Fruit fly (Drosophila melanogaster): Measurements from ENCODE around the gene CG31688.

CG31688 gene

DNA sequence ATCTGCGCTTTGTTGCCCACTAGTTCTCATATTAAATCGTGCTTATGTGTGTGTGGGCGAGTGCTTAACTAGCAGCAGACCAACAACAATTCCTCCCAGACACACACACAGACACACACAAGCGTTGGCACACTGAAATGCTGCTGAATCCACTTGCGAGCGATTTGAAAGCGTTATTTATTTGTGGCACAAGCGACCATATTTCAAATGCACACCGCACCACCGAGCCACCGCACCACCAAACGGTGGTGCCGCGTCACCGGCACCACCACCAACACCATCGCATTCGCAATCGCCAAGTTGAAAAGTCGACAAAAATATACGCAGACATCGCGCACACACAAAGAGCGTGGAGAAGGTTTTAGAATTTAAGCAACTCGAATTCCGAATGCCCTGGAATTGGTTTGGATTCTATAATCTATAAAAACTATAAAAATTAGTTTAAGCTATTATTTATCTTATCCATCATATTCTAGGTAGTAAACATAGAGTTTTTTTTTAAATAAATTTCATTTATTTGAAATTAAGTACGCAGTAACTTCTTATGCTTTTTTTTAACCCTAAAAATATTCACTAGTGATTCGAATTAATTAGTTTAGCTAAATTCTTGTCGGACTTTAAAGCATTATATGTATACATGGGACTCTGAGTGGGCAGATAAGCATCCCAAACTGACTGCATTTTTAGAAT is 52.7 kb downstream of the CG31688 start (continued):
- TF ChIP-seq CG17829 (tag; optimal IDR thresholded peaks at IDR 0.05) (peak; percentile 19), lola (GFP tag; optimal IDR thresholded peaks at IDR 0.05) (peak in 1 of 3 experiments; percentile 36), CG5245 (GFP tag; optimal IDR thresholded peaks at IDR 0.05) (no peak), D19B (GFP tag; optimal IDR thresholded peaks at IDR 0.05) (peak; percentile 64), CoRest (tag; optimal IDR thresholded peaks at IDR 0.05) (peak; percentile 47), CG30403 (GFP tag; optimal IDR thresholded peaks at IDR 0.05) (peak; percentile 21), row (GFP tag; IDR thresholded peaks at IDR 0.05) (peak; percentile 52), Ssrp (tag; optimal IDR thresholded peaks at IDR 0.05) (peak; percentile 24), az2 (GFP tag; optimal IDR thresholded peaks at IDR 0.05) (peak; percentile 6), gcm (GFP tag; optimal IDR thresholded peaks at IDR 0.05) (peak; percentile 9), CG4820 (GFP tag; optimal IDR thresholded peaks at IDR 0.05) (peak; percentile 25), grau (tag; optimal IDR thresholded peaks at IDR 0.05) (peak; percentile 24), CG10267 (tag; optimal IDR thresholded peaks at IDR 0.05) (peak; percentile 24), PHDP (tag; optimal IDR thresholded peaks at IDR 0.05) (peak; percentile 39), gro (GFP tag; optimal IDR thresholded peaks at IDR 0.05) (no peak), unpg (GFP tag; optimal IDR thresholded peaks at IDR 0.05) (peak; percentile 31), vvl (GFP tag; IDR thresholded peaks at IDR 0.05) (no peak), CG11456 (GFP tag; IDR thresholded peaks at IDR 0.05) (0 out of 3 replicates have a peak, but pooled peaks have one; percentile 16), CG7556 (GFP tag; optimal IDR thresholded peaks at IDR 0.05) (peak; percentile 21), hbn (GFP tag; IDR thresholded peaks at IDR 0.05; ENCODE audit: partially characterized antibody) (no peak), TFAM (GFP tag; optimal IDR thresholded peaks at IDR 0.05) (no peak), Hr3 (GFP tag; optimal IDR thresholded peaks at IDR 0.05) (peak; percentile 12), ham (GFP tag; IDR thresholded peaks at IDR 0.05) (no peak), lmd (GFP tag; IDR thresholded peaks at IDR 0.05) (0 out of 2 replicates have a peak, but pooled peaks have one; percentile 11), CG12659 (GFP tag; optimal IDR thresholded peaks at IDR 0.05) (peak; percentile 14), CG1602 (GFP tag; optimal IDR thresholded peaks at IDR 0.05) (peak; percentile 7), ATbp (GFP tag; optimal IDR thresholded peaks at IDR 0.05) (peak; percentile 23), sens (GFP tag) (peak; percentile 85), crol (GFP tag; IDR thresholded peaks at IDR 0.05) (peak; percentile 76), sd (tag; optimal IDR thresholded peaks at IDR 0.05) (peak; percentile 29), nau (GFP tag; optimal IDR thresholded peaks at IDR 0.05) (peak; percentile 62), dmrt11E (tag; optimal IDR thresholded peaks at IDR 0.05) (peak; percentile 39), CG31365 (tag; optimal IDR thresholded peaks at IDR 0.05) (no peak), Awh (GFP tag; IDR thresholded peaks at IDR 0.05) (no peak), CG14050 (GFP tag; IDR thresholded peaks at IDR 0.05) (0 out of 3 replicates have a peak, but pooled peaks have one; percentile 16), tup (GFP tag; optimal IDR thresholded peaks at IDR 0.05) (no peak), ci (GFP tag; IDR thresholded peaks at IDR 0.05) (0 out of 3 replicates have a peak, but pooled peaks have one; percentile 32), Sox102F (GFP tag; optimal IDR thresholded peaks at IDR 0.05) (peak; percentile 57), CG11504 (tag; optimal IDR thresholded peaks at IDR 0.05) (peak; percentile 27), Bgb (GFP tag; IDR thresholded peaks at IDR 0.05; ENCODE audit: partially characterized antibody) (peak; percentile 8; the same call in 1 of the 2 replicates), MTF-1 (GFP tag; optimal IDR thresholded peaks at IDR 0.05; ENCODE audit: borderline replicate concordance) (peak; percentile 70), sr (GFP tag; IDR thresholded peaks at IDR 0.05) (0 out of 3 replicates have a peak, but pooled peaks have one; percentile 52), nmo (GFP tag; optimal IDR thresholded peaks at IDR 0.05) (peak; percentile 52), Xrp1 (GFP tag; IDR thresholded peaks at IDR 0.05) (peak; percentile 32; the same call in 1 of the 2 replicates)
